Worm (Caenorhabditis elegans): ENCODE measurements around the gene Y46G5A.18.

Y46G5A.18 gene

DNA sequence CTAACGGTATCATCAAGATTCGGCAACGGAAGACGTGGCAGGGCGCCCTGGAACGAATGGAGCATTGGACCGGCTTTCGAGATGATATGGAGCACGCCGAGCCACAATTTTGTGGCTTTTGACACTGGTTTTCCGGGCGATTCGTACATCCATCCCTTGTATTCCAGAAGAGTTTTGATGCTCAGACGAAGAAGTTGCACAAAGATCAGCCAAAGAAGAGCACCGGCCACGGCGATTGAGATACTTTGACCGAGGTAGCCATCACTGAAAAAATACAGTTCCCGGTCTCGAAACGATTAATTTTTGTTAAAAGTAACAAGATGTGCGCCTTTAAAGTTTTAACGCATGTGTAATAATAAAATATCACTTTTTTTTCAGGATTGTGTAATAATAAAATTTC is 9.9 kb downstream of the Y46G5A.18 start:
- TF ChIP-seq nhr-232 (tag; optimal IDR thresholded peaks at IDR 0.05), result no peak
- no peak for TF ChIP-seq pag-3 (tag; optimal IDR thresholded peaks at IDR 0.05; ENCODE audit: borderline replicate concordance)
- peak; percentile 20 for TF ChIP-seq hlh-6 (tag; optimal IDR thresholded peaks at IDR 0.05)
- no peak for TF ChIP-seq ceh-6 (GFP tag; optimal IDR thresholded peaks at IDR 0.05)

DNA sequence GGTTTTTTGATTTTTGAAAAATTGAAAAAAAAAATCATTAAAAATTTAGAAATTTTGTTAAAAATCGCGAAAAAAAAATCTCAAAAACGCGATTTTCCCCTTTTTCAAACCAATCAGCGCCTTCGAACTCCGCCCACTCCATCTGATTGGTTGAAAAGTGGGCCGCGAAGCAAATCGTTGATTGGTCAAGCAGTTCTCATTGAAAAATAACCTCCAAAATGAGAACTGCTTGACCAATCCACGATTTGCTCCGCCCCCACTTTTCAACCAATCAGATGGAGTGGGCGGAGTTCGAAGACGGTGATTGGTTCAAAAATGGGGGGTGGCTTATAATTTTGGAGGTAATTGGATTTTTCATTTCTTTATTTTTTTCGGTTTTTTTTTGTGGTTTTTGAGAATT is 14.7 kb downstream of the Y46G5A.18 start:
- no peak for TF ChIP-seq ceh-19 (GFP tag; optimal IDR thresholded peaks at IDR 0.05)
- peak; percentile 97 for TF ChIP-seq nfya-1 (tag; optimal IDR thresholded peaks at IDR 0.05)
- no peak for TF ChIP-seq pag-3 (tag; optimal IDR thresholded peaks at IDR 0.05; ENCODE audit: borderline replicate concordance)

DNA sequence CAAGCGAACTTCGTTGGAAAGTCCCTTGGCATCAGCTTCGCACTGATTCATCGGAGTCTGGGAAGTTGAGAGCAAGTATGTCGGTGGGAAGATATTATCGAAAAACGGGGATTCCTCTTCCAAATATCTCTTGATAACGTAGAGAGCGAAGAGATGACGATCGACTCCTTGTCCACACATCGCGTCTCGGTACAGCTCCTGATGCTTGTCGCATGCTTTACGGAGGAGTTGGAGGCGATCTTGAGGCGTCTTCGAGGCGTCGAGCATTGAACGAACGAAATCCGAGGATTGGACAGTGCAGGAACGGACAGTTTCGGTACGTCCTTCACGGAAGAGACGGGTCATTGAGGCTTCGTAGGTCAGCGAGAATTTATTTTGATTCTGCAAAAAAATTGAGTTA is 15.6 kb downstream of the Y46G5A.18 start:
- TF ChIP-seq hlh-6 (tag; optimal IDR thresholded peaks at IDR 0.05) (peak; percentile 28), hlh-8 (tag; optimal IDR thresholded peaks at IDR 0.05) (no peak)

DNA sequence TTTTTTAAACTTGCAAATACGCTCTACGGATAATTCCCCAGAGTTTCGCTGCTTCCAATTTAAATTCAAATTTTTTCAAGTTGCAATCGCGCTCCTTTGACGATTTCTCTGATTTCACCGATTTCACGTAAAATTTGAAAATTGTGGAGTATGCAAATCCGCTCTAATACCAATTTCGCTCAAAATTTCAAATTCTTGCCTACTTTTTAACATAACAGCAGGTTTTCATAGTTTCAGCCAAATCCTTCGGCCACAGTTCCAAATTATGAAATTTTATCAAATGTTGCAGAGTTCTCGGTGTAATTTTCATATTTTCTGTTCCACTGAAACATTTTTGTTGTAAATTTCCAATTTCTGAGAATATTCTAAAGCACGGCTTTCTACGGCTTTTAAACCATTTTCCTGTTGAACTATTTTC is 17.2 kb downstream of the Y46G5A.18 start, which contains the start of gene alkb-7:
TSS of gene alkb-7 (minus strand) at position 323 of the 418 bp plus-strand sequence.
- TF ChIP-seq fkh-6 (tag; optimal IDR thresholded peaks at IDR 0.05) (no peak), fkh-10 (GFP tag; optimal IDR thresholded peaks at IDR 0.05) (no peak), hlh-6 (tag; optimal IDR thresholded peaks at IDR 0.05) (peak; percentile 30), C38D4.7 (GFP tag; optimal IDR thresholded peaks at IDR 0.05) (peak; percentile 29)

DNA sequence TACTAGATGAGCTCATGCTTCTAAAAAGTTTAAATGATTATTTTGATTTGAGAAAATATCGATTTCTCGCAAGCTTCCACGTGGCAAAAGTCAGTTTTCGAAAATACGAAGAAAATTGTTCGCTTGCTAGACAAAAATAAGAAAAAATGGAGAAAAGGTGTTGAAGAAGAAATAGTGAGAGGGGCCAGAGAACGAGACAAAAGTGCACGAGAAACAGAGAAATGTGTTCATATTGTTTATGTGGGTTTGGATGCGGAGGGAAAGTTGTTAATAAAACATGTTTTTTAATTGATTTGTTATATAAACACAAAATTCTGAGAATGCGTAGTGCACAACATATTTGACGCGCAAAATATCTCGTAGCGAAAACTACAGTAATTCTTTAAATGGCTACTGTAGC is 19.7 kb downstream of the Y46G5A.18 start, which contains the start of gene Y46G5A.15:
TSS of gene Y46G5A.15 (minus strand) at position 26 of the 400 bp plus-strand sequence.
- TF ChIP-seq ceh-19 (GFP tag; optimal IDR thresholded peaks at IDR 0.05) (no peak), npax-4 (tag; optimal IDR thresholded peaks at IDR 0.05) (no peak), ets-4 (tag; optimal IDR thresholded peaks at IDR 0.05) (no peak), nfya-1 (tag; optimal IDR thresholded peaks at IDR 0.05) (no peak), ztf-16 (tag; optimal IDR thresholded peaks at IDR 0.05) (no peak), ref-2 (tag; optimal IDR thresholded peaks at IDR 0.05) (no peak), sdc-2 (tag; optimal IDR thresholded peaks at IDR 0.05) (no peak), ceh-9 (tag; optimal IDR thresholded peaks at IDR 0.05) (no peak)

DNA sequence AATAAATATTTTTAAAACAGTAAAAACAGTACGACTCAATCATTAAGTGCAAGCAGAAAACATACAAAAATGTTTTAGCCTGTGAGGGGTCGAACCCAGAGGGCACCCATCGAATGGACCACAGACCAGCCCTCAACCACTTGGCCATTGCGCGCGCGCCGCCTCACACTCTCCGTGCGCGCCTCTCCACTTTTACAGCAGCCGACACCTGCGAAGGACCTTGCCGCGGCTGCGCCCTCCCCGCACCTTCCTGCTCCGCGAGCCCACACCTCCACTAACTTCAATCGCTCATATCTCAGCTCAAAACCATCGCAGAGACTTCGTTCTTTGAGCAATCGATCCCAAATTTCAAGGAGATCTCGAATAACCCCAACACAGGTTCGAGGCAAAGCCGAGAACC is 26.7 kb downstream of the Y46G5A.18 start:
- TF ChIP-seq pros-1 (tag; optimal IDR thresholded peaks at IDR 0.05), result peak; percentile 68
- peak; percentile 33 for TF ChIP-seq hlh-6 (tag; optimal IDR thresholded peaks at IDR 0.05)
- peak; percentile 5 for TF ChIP-seq ceh-18 (tag; optimal IDR thresholded peaks at IDR 0.05)
- peak; percentile 40 for TF ChIP-seq C08G9.2 (tag; optimal IDR thresholded peaks at IDR 0.05)
- TF ChIP-seq rnt-1 (tag; optimal IDR thresholded peaks at IDR 0.05), result peak; percentile 45
- peak; percentile 16 for TF ChIP-seq nfya-1 (tag; optimal IDR thresholded peaks at IDR 0.05)
- peak; percentile 6 for TF ChIP-seq hlh-30 (tag; optimal IDR thresholded peaks at IDR 0.05; ENCODE audit: insufficient read depth)
- peak; percentile 22 for TF ChIP-seq ceh-34 (tag; optimal IDR thresholded peaks at IDR 0.05)
- TF ChIP-seq ceh-31 (tag; optimal IDR thresholded peaks at IDR 0.05), result peak; percentile 57
- peak; percentile 51 for TF ChIP-seq tbx-2 (tag; optimal IDR thresholded peaks at IDR 0.05)
- peak; percentile 32 for TF ChIP-seq ref-2 (tag; optimal IDR thresholded peaks at IDR 0.05)

DNA sequence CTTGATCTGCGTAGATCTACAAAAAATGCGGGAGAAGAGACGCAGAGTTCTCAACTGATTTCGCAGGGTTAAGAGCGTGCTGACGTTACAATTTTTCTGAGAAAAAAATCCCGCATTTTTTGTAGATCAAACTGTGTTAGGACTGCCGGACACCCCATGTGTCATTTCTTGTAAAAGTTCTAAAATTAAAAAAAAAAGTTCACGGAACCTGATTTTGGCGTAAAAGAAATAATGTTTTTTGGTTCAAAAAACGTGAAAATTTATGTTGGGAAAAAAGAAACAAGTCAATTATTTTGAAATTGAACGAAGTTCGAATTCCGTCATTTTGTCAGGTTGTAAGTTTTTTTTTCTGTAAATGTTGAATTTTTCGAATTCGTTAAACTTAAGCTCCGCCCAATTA is 28.7 kb downstream of the Y46G5A.18 start, which contains the start of gene Y46G5A.34:
TSS of gene Y46G5A.34 (plus strand) at position 301 of the 400 bp plus-strand sequence.
- TF ChIP-seq unc-3 (GFP tag; conservative IDR thresholded peaks at IDR 0.05) (no peak), unc-3 (tag; optimal IDR thresholded peaks at IDR 0.05) (no peak), fkh-10 (GFP tag; optimal IDR thresholded peaks at IDR 0.05) (no peak), fkh-6 (tag; optimal IDR thresholded peaks at IDR 0.05) (no peak), ref-2 (tag; optimal IDR thresholded peaks at IDR 0.05) (no peak), pax-1 (tag; optimal IDR thresholded peaks at IDR 0.05) (no peak), elt-4 (tag; optimal IDR thresholded peaks at IDR 0.05) (no peak), ceh-6 (GFP tag; optimal IDR thresholded peaks at IDR 0.05) (no peak), ceh-19 (GFP tag; optimal IDR thresholded peaks at IDR 0.05) (no peak), mec-3 (tag; optimal IDR thresholded peaks at IDR 0.05; ENCODE audit: borderline replicate concordance) (no peak), hlh-15 (tag; optimal IDR thresholded peaks at IDR 0.05) (no peak), fax-1 (tag; optimal IDR thresholded peaks at IDR 0.05) (no peak)

Data from whole organism, late embryonic.